Worm (Caenorhabditis elegans): Measurements from ENCODE around the gene F46F5.7.

DNA sequence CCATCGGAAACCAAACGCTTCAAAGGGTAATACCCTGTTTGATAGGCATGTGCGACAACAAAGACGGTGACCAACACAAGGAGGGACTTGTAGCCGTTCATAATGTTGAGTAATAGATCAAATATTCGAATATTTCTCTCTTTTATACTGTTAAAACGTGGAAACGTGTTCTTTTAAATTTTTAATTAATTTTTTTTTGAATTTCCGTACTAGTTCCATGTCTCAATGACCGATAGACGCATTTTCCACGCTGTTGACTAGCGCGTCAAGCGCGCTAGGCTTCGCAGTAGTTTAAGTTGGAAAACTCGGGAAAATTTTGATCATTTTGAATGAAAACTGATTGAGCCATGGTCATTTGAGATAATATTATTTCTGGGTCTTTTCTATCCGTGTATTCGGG, 46.4 kb upstream of the F46F5.7 start, which contains the start of gene Y46B2A.3:
- TF ChIP-seq nhr-10 (tag; optimal IDR thresholded peaks at IDR 0.05) (no peak), nhr-237 (tag; optimal IDR thresholded peaks at IDR 0.05) (no peak), snpc-4 (tag; optimal IDR thresholded peaks at IDR 0.05) (no peak), nhr-129 (tag; optimal IDR thresholded peaks at IDR 0.05) (no peak)
